Fruit fly (Drosophila melanogaster) Kc167 (cell line): ENCODE results near the gene CG3842.

Source experiments
- Myc ChIP-seq: fragments of >200 bp; optimal IDR thresholded peaks from 2 replicates; lab custom pipeline; 2017; ENCODE audit warnings: missing external identifiers
- Sin3A ChIP-seq: fragments of >200 bp; optimal IDR thresholded peaks from 2 replicates; lab custom pipeline; 2018; ENCODE audit warnings: missing external identifiers
- h ChIP-seq: fragments of >200 bp; optimal IDR thresholded peaks from 3 replicates; lab custom pipeline; 2018; ENCODE audit warnings: missing external identifiers
- insv ChIP-seq: fragments of >200 bp; optimal IDR thresholded peaks from 3 replicates; lab custom pipeline; 2018; ENCODE audit warnings: missing external identifiers
- psq ChIP-seq: fragments of >200 bp; optimal IDR thresholded peaks from 2 replicates; lab custom pipeline; 2017; ENCODE audit warnings: missing external identifiers
- ttk ChIP-seq: sonication (Bioruptor generic); optimal IDR thresholded peaks from 2 replicates; lab custom pipeline; 2017; ENCODE audit warnings: missing external identifiers

The CG3842 gene

DNA sequence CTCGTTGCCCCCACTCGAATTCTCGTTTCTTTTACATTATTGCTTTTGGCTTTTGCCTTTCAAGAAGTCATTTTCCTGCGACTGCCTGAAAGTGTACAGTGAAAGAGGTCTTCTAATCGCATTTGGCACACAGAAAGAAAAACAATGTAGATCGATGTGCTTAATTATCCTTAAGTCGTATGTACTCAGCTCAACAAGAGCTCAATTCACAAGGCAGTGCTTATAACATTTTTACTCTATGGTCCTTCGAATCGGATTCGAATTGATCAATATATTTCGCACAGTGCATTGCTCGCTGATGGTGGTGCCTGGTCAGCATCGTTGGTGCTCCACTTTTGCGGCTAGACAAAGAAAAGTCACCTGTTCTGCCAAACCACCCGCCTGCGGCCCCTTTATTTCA is 27.2 kb upstream of the CG3842 start:
- no peak for TF ChIP-seq ttk (lab: Kevin White, UChicago)
- TF ChIP-seq Sin3A (lab: Kevin White, UChicago) = no peak
- no peak for TF ChIP-seq Myc
- TF ChIP-seq psq = no peak
- no peak for TF ChIP-seq h (lab: Kevin White, UChicago)
- TF ChIP-seq insv (lab: Kevin White, UChicago) = no peak

dm6 chrX:6311516-6311915 is 26.0 kb upstream of the CG3842 start:
- TF ChIP-seq Myc (no peak), insv (lab: Kevin White, UChicago) (no peak), ttk (lab: Kevin White, UChicago) (no peak), Sin3A (lab: Kevin White, UChicago) (no peak), h (lab: Kevin White, UChicago) (no peak), psq (no peak)

dm6 chrX:6315583-6315982 is 22.0 kb upstream of the CG3842 start:
- no peak for TF ChIP-seq insv (lab: Kevin White, UChicago)
- no peak for TF ChIP-seq psq
- TF ChIP-seq ttk (lab: Kevin White, UChicago) = no peak

DNA sequence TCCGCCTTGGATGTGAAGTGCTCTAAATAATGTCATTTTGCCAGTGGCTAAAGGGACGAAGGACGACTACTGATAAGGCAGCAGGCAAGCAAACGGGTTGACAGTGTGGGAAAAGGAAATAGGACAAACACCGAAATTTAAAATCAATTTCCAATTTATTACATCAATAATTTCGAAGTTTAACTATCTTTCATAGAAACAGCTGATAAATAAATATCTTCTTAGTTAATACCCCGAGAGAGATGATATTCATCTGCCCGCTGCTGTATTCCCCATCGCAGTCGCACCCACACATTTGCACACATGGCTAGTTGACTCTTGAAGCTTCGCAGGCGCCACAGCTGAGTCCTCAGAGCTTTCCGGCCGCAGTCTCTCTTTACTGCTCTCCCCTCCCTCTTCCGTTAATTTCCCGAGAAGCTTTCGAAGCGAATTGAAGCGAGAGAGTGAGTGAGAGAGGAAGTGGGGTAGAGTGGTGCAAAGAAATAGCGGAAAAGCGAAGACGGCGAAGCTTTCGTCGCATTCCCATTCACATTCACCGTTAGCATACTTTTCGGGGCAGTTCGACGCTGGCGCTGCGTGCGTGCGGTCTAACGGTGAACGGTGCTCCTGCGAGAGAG is 20.6 kb upstream of the CG3842 start:
- TF ChIP-seq Myc (no peak), insv (lab: Kevin White, UChicago) (no peak), psq (no peak), Sin3A (lab: Kevin White, UChicago) (no peak), ttk (lab: Kevin White, UChicago) (no peak), h (lab: Kevin White, UChicago) (no peak)

DNA sequence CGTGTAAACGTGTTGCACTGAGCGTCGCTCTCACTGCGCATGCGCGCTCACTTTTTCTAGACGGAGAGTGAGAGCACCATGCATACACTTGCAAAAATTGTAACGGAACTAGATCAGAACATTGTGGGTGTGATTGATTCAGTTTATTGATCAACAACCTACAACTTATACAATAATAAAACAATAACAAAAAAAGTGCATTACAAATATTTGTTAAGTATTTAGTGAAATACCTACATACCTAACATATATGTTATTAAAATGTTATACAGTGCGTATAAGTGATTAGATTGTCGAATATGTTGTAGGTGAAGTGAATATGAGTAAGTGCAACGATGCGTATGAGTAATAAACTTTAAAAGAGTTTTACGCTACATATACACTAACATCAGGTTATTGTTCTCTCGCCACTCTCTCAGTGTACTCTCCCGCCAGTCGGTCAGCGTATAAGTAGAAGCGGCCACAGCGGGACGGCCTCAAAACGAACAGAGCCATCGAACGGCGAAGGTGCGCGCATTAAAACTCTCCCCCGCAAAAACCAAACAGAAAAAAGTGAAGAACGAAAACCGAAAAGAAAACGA is 7.1 kb upstream of the CG3842 start, which contains the start of gene CG42240:
TSS of gene CG42240 (plus strand) at position 474 of the 581 bp plus-strand sequence.
- no peak for TF ChIP-seq insv (lab: Kevin White, UChicago)
- no peak for TF ChIP-seq ttk (lab: Kevin White, UChicago)
- no peak for TF ChIP-seq psq
- no peak for TF ChIP-seq Myc
- no peak for TF ChIP-seq Sin3A (lab: Kevin White, UChicago)
- TF ChIP-seq h (lab: Kevin White, UChicago) = no peak

- TF ChIP-seq insv (lab: Kevin White, UChicago) = no peak
- TF ChIP-seq Sin3A (lab: Kevin White, UChicago) = no peak
- TF ChIP-seq h (lab: Kevin White, UChicago) = no peak
- no peak for TF ChIP-seq Myc
- TF ChIP-seq ttk (lab: Kevin White, UChicago) = no peak
- no peak for TF ChIP-seq psq
These were observed 4.4 kb upstream of the CG3842 start for dm6 chrX:6332988-6333719.

dm6 chrX:6334945-6335344 is 2.6 kb upstream of the CG3842 start:
- no peak for TF ChIP-seq insv (lab: Kevin White, UChicago)
- no peak for TF ChIP-seq h (lab: Kevin White, UChicago)
- no peak for TF ChIP-seq Myc
- TF ChIP-seq ttk (lab: Kevin White, UChicago) = no peak
- TF ChIP-seq Sin3A (lab: Kevin White, UChicago) = no peak
- no peak for TF ChIP-seq psq

dm6 chrX:6338738-6339614 is 1.4 kb downstream of the CG3842 start:
- no peak for TF ChIP-seq ttk (lab: Kevin White, UChicago)
- TF ChIP-seq Sin3A (lab: Kevin White, UChicago) = no peak

DNA sequence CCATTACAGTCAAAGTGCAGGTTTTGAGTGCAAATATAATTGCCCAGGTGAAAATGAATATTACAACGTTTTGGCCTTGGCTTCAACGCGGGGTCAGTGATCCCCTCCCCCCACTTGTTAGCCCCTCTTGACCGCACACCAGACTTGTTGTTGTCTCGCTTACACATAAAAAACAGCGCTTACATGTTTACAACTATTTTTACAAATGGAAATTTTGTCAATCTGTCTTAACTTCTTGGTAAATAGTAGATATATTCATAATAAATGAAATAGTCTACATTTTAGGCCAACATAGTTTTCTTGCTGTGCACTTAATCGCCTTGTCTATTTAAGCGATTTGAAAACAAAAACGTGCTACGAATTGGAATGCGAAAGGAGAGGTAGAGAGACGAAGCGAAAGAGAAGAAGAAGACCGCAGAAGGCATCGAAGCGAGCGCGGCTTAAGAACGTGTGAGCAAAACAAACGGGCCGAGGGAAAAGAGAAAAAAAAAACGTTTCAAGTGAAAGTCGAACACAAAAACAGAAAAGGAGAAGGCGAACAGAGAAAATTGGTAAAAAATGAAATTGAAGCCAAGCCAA is 2.5 kb downstream of the CG3842 start:
- TF ChIP-seq Myc = no peak
- no peak for TF ChIP-seq insv (lab: Kevin White, UChicago)

- TF ChIP-seq insv (lab: Kevin White, UChicago) (no peak), Myc (no peak), psq (no peak)
These were observed 3.1 kb downstream of the CG3842 start for dm6 chrX:6340593-6341068.

DNA sequence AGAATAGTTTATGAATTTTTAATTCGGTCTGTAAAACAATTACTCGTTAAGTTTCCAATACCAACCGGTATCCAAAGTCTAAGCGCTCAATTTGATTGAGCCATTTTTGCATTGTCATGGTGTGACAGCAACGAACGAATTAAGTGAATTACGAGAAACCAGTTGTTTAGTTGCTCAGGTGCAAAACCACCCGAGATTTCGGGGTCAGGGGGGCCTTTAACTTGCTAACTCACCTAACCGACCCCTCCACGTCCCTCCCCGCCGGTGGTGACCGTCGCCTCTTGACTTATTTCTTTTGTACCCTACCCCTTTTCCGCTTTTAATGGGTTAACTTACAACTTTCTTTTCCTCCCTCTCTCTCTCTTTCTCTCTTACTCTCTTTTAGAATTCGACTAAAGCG is 4.1 kb downstream of the CG3842 start:
- no peak for TF ChIP-seq h (lab: Kevin White, UChicago)
- no peak for TF ChIP-seq Myc
- no peak for TF ChIP-seq ttk (lab: Kevin White, UChicago)
- no peak for TF ChIP-seq Sin3A (lab: Kevin White, UChicago)
- no peak for TF ChIP-seq psq
- no peak for TF ChIP-seq insv (lab: Kevin White, UChicago)

dm6 chrX:6343323-6343722 is 5.8 kb downstream of the CG3842 start:
- no peak for TF ChIP-seq h (lab: Kevin White, UChicago)
- no peak for TF ChIP-seq psq
